Fruit fly (Drosophila melanogaster): ENCODE measurements around the gene Pfdn4.

Gene Pfdn4

DNA sequence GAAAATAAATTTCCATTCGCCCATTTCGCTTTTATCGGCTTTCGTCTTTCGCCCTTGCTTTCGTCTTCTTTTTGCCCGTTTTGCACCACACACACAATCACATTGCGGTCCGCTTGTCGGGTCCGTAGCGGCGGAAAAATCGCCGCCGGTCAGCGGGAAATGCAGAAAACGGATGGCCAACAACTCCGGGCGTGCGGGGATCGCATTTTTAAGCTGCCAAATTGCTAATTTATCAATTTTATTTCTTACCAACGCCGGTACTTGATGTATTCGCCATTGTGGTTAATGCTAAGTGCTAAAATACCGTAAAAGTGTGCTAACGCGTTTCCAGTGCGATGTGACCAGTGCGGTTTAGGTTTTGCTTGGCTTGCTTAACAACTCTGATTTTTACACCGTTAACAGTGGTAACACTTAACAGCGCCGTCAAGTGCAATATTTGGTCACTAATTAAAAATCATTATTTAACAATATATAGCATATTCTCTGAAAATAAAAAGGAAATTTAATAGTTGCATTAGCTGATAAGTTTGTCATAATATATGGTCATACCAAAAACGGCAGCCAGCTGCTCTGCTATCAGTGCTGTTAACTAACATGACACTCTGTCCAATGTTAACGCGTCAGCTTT lies 1.8 kb downstream of the Pfdn4 start, which contains the start of the genes Uev1A and Membrin (continued):
- TF ChIP-seq CG34422 (GFP tag; IDR thresholded peaks at IDR 0.05) (peak; percentile 77; the same call in 2 of the 3 replicates), dan (GFP tag; IDR thresholded peaks at IDR 0.05) (no peak), Atf-2 (GFP tag; optimal IDR thresholded peaks at IDR 0.05) (no peak), cato (GFP tag; optimal IDR thresholded peaks at IDR 0.05; ENCODE audit: borderline replicate concordance) (no peak), en (GFP tag; optimal IDR thresholded peaks at IDR 0.05) (no peak), Ptx1 (GFP tag; IDR thresholded peaks at IDR 0.05) (no peak), Sox102F (GFP tag; optimal IDR thresholded peaks at IDR 0.05) (no peak), Dll (GFP tag; IDR thresholded peaks at IDR 0.05; ENCODE audit: partially characterized antibody) (peak; percentile 20; the same call in 1 of the 4 replicates), gsb (GFP tag; IDR thresholded peaks at IDR 0.05) (no peak), dpn (GFP tag; optimal IDR thresholded peaks at IDR 0.05) (no peak), CG1603 (tag; optimal IDR thresholded peaks at IDR 0.05) (peak; percentile 66), ab (GFP tag; optimal IDR thresholded peaks at IDR 0.05) (no peak), HmgZ (tag; optimal IDR thresholded peaks at IDR 0.05) (peak; percentile 17), MESR4 (GFP tag; optimal IDR thresholded peaks at IDR 0.05) (peak; percentile 27), Hr3 (GFP tag; optimal IDR thresholded peaks at IDR 0.05) (no peak), Atf6 (GFP tag; IDR thresholded peaks at IDR 0.05) (no peak), Sox100B (GFP tag; optimal IDR thresholded peaks at IDR 0.05) (no peak), Tbp (GFP tag; optimal IDR thresholded peaks at IDR 0.05) (peak; percentile 14), Max (GFP tag; optimal IDR thresholded peaks at IDR 0.05) (peak; percentile 25), CG3281 (GFP tag; optimal IDR thresholded peaks at IDR 0.05) (peak; percentile 51), jumu (GFP tag; optimal IDR thresholded peaks at IDR 0.05) (no peak), phol (tag; optimal IDR thresholded peaks at IDR 0.05) (peak; percentile 95), CG30403 (GFP tag; optimal IDR thresholded peaks at IDR 0.05) (no peak), gfzf (GFP tag; optimal IDR thresholded peaks at IDR 0.05) (peak; percentile 92), CG10462 (GFP tag; optimal IDR thresholded peaks at IDR 0.05) (no peak), h (optimal IDR thresholded peaks at IDR 0.05) (no peak), gro (GFP tag; optimal IDR thresholded peaks at IDR 0.05) (no peak), CrebB (tag; optimal IDR thresholded peaks at IDR 0.05) (no peak), Scr (GFP tag; IDR thresholded peaks at IDR 0.05; ENCODE audit: partially characterized antibody) (0 out of 2 replicates have a peak, but pooled peaks have one; percentile 21), CG7839 (tag; optimal IDR thresholded peaks at IDR 0.05) (no peak), CG3995 (GFP tag; optimal IDR thresholded peaks at IDR 0.05) (no peak), sna (GFP tag; IDR thresholded peaks at IDR 0.05; ENCODE audit: partially characterized antibody) (no peak), Drgx (GFP tag; IDR thresholded peaks at IDR 0.05) (no peak), zen (tag; optimal IDR thresholded peaks at IDR 0.05) (no peak), pho (GFP tag; optimal IDR thresholded peaks at IDR 0.05) (no peak), Bteb2 (GFP tag; optimal IDR thresholded peaks at IDR 0.05) (no peak), HLHmδ (GFP tag; optimal IDR thresholded peaks at IDR 0.05) (no peak), Opbp (GFP tag; IDR thresholded peaks at IDR 0.05; ENCODE audit: partially characterized antibody) (0 out of 3 replicates have a peak, but pooled peaks have one; percentile 34), Sin3A (optimal IDR thresholded peaks at IDR 0.05) (peak; percentile 92), ash1 (GFP tag; optimal IDR thresholded peaks at IDR 0.05) (no peak), pb (GFP tag; optimal IDR thresholded peaks at IDR 0.05) (no peak), CG4617 (GFP tag; optimal IDR thresholded peaks at IDR 0.05; ENCODE audit: borderline replicate concordance) (peak; percentile 64), Elba2 (GFP tag; optimal IDR thresholded peaks at IDR 0.05) (peak; percentile 15), CG11398 (GFP tag; optimal IDR thresholded peaks at IDR 0.05) (no peak), Kr (GFP tag; optimal IDR thresholded peaks at IDR 0.05) (no peak), Ets97D (GFP tag; optimal IDR thresholded peaks at IDR 0.05) (peak; percentile 52), sc (optimal IDR thresholded peaks at IDR 0.05) (no peak), sc (GFP tag; optimal IDR thresholded peaks at IDR 0.05) (no peak), jigr1 (GFP tag; IDR thresholded peaks at IDR 0.05) (no peak), Trl (optimal IDR thresholded peaks at IDR 0.05) (peak in 1 of 2 experiments; percentile 16), Trl (GFP tag; optimal IDR thresholded peaks at IDR 0.05) (no peak), vnd (GFP tag; IDR thresholded peaks at IDR 0.05; ENCODE audit: partially characterized antibody) (no peak)
